Worm (Caenorhabditis elegans): Measurements from ENCODE around the gene Y60C6A.2.
A peak's percentile ranks its signal among the peaks of the same experiment; 100 is the strongest.

The Y60C6A.2 gene

ce11 chrV:4826710-4827380, 41.6 kb upstream of the Y60C6A.2 start, which contains the start of the genes hsp-6 and C37H5.5 (continued):
- no peak for TF ChIP-seq lin-1 (GFP tag; IDR thresholded peaks at IDR 0.05)
- TF ChIP-seq nhr-102 (tag; optimal IDR thresholded peaks at IDR 0.05), result peak; percentile 59
- peak; percentile 26 for TF ChIP-seq ama-1 (optimal IDR thresholded peaks at IDR 0.05)
- peak in 1 of 2 experiments; percentile 24 for TF ChIP-seq daf-16 (GFP tag; optimal IDR thresholded peaks at IDR 0.05)
- TF ChIP-seq daf-16 (tag; optimal IDR thresholded peaks at IDR 0.05), result peak; percentile 56
- no peak for TF ChIP-seq T20F7.1 (GFP tag; optimal IDR thresholded peaks at IDR 0.05)
- peak; percentile 88 for TF ChIP-seq nhr-6 (tag; optimal IDR thresholded peaks at IDR 0.05)
- TF ChIP-seq daf-12 (tag; optimal IDR thresholded peaks at IDR 0.05), result no peak
- no peak for TF ChIP-seq saeg-2 (GFP tag; IDR thresholded peaks at IDR 0.05)
- TF ChIP-seq zip-11 (GFP tag; IDR thresholded peaks at IDR 0.05), result no peak
- TF ChIP-seq madf-9 (GFP tag; conservative IDR thresholded peaks at IDR 0.05), result 0 out of 2 replicates have a peak, but pooled peaks have one; percentile 25
- peak; percentile 99 for TF ChIP-seq hlh-30 (tag; optimal IDR thresholded peaks at IDR 0.05; ENCODE audit: insufficient read depth)
- TF ChIP-seq duxl-1 (tag; optimal IDR thresholded peaks at IDR 0.05; ENCODE audit: poor library complexity), result peak; percentile 40
- no peak for TF ChIP-seq nhr-25 (tag; optimal IDR thresholded peaks at IDR 0.05; ENCODE audit: borderline replicate concordance, insufficient read depth)
- no peak for TF ChIP-seq ceh-82 (tag; optimal IDR thresholded peaks at IDR 0.05)
- TF ChIP-seq lin-39 (tag; optimal IDR thresholded peaks at IDR 0.05), result no peak
- TF ChIP-seq lin-38 (GFP tag; IDR thresholded peaks at IDR 0.05), result peak; percentile 79
- TF ChIP-seq nhr-237 (tag; optimal IDR thresholded peaks at IDR 0.05), result no peak
- no peak for TF ChIP-seq ceh-28 (tag; optimal IDR thresholded peaks at IDR 0.05)
- no peak for TF ChIP-seq dmd-9 (GFP tag; IDR thresholded peaks at IDR 0.05)
- TF ChIP-seq nhr-41 (GFP tag; IDR thresholded peaks at IDR 0.05), result no peak
- no peak for TF ChIP-seq egl-43 (GFP tag; IDR thresholded peaks at IDR 0.05)
- no peak for TF ChIP-seq snpc-1.2 (GFP tag; IDR thresholded peaks at IDR 0.05)
- no peak for TF ChIP-seq aha-1 (tag)
- peak; percentile 73 for TF ChIP-seq fkh-10 (GFP tag; optimal IDR thresholded peaks at IDR 0.05)
- peak; percentile 73 for TF ChIP-seq unc-130 (GFP tag; optimal IDR thresholded peaks at IDR 0.05)
- no peak for TF ChIP-seq unc-39 (tag; optimal IDR thresholded peaks at IDR 0.05)
- 0 out of 2 replicates have a peak, but pooled peaks have one; percentile 64 for TF ChIP-seq Y105C5A.15 (GFP tag; IDR thresholded peaks at IDR 0.05)
- peak; percentile 69 for TF ChIP-seq dmd-6 (GFP tag; IDR thresholded peaks at IDR 0.05)
- peak; percentile 23; the same call in 1 of the 2 replicates for TF ChIP-seq ceh-44 (GFP tag; IDR thresholded peaks at IDR 0.05)
- no peak for TF ChIP-seq lin-15B (tag; optimal IDR thresholded peaks at IDR 0.05)
- no peak for TF ChIP-seq F10B5.3 (tag; optimal IDR thresholded peaks at IDR 0.05)
- peak; percentile 79 for TF ChIP-seq nhr-77 (tag; optimal IDR thresholded peaks at IDR 0.05)
- no peak for TF ChIP-seq fos-1 (tag; optimal IDR thresholded peaks at IDR 0.05)
- no peak for TF ChIP-seq F26F4.8 (GFP tag; conservative IDR thresholded peaks at IDR 0.05)
- TF ChIP-seq mes-2 (tag; optimal IDR thresholded peaks at IDR 0.05; ENCODE audit: poor library complexity, severe bottlenecking), result peak; percentile 92
- TF ChIP-seq egl-27 (tag; optimal IDR thresholded peaks at IDR 0.05), result no peak
- TF ChIP-seq nhr-28 (tag; optimal IDR thresholded peaks at IDR 0.05), result peak; percentile 78
- TF ChIP-seq set-16 (GFP tag; IDR thresholded peaks at IDR 0.05), result no peak
- TF ChIP-seq spr-3 (GFP tag; optimal IDR thresholded peaks at IDR 0.05), result peak; percentile 7
- TF ChIP-seq R02D3.7 (tag; optimal IDR thresholded peaks at IDR 0.05), result no peak
- no peak for TF ChIP-seq lim-7 (GFP tag; IDR thresholded peaks at IDR 0.05)
- no peak for TF ChIP-seq Y5F2A.4 (GFP tag; optimal IDR thresholded peaks at IDR 0.05)
- no peak for TF ChIP-seq ztf-11 (tag; optimal IDR thresholded peaks at IDR 0.05)
- TF ChIP-seq vab-7 (GFP tag; IDR thresholded peaks at IDR 0.05), result 0 out of 2 replicates have a peak, but pooled peaks have one; percentile 36
- no peak for TF ChIP-seq zfp-2 (tag; optimal IDR thresholded peaks at IDR 0.05)
- TF ChIP-seq spr-1 (tag; optimal IDR thresholded peaks at IDR 0.05), result peak; percentile 70
- TF ChIP-seq ceh-20 (GFP tag; IDR thresholded peaks at IDR 0.05), result peak; percentile 66; the same call in 1 of the 2 replicates
- TF ChIP-seq nhr-42 (GFP tag; IDR thresholded peaks at IDR 0.05), result peak; percentile 64; the same call in 1 of the 2 replicates
- no peak for TF ChIP-seq ces-1 (GFP tag; optimal IDR thresholded peaks at IDR 0.05)
- no peak for TF ChIP-seq F44E2.7 (GFP tag; IDR thresholded peaks at IDR 0.05)
